Worm (Caenorhabditis elegans) whole organism, late embryonic: ENCODE measurements around the gene hmg-1.1.

ENCODE experiments used
- C08G9.2 ChIP-seq: sonication (generic microtip); optimal IDR thresholded peaks from 2 replicates; lab custom pipeline; 2016; ENCODE audit warnings: mild to moderate bottlenecking, missing genetic modification characterization, moderate library complexity, missing compliant biosample characterization
- C38D4.7 ChIP-seq: fragments of 200-800 bp; sonication (Bioruptor generic); optimal IDR thresholded peaks from 2 replicates; lab custom pipeline; 2018; ENCODE audit warnings: mild to moderate bottlenecking, missing genetic modification characterization, moderate library complexity, missing compliant biosample characterization
- F13H6.1 ChIP-seq: sonication (generic microtip); optimal IDR thresholded peaks from 2 replicates; lab custom pipeline; 2016; ENCODE audit warnings: missing genetic modification characterization, missing compliant biosample characterization
- T23F11.4 ChIP-seq: fragments of 200-800 bp; sonication (Bioruptor generic); optimal IDR thresholded peaks from 2 replicates; lab custom pipeline; 2018; ENCODE audit warnings: mild to moderate bottlenecking, missing genetic modification characterization, missing compliant biosample characterization
- ceh-14 ChIP-seq: sonication (generic microtip); optimal IDR thresholded peaks from 2 replicates; lab custom pipeline; 2016; ENCODE audit warnings: missing genotype, missing genetic modification characterization, missing compliant biosample characterization
- ceh-19 ChIP-seq: fragments of 200-800 bp; sonication (Bioruptor generic); optimal IDR thresholded peaks from 2 replicates; lab custom pipeline; 2018; ENCODE audit warnings: mild to moderate bottlenecking, missing genetic modification characterization, missing compliant biosample characterization
- ceh-2 ChIP-seq: sonication (generic microtip); optimal IDR thresholded peaks from 2 replicates; lab custom pipeline; 2016; ENCODE audit warnings: missing genotype, missing genetic modification characterization, missing compliant biosample characterization
- ceh-24 ChIP-seq: sonication (generic microtip); optimal IDR thresholded peaks from 2 replicates; lab custom pipeline; 2016; ENCODE audit warnings: mild to moderate bottlenecking, missing genetic modification characterization, missing compliant biosample characterization
- ceh-30 ChIP-seq: fragments of 150-350 bp; optimal IDR thresholded peaks from 2 replicates; lab custom pipeline; 2014; ENCODE audit warnings: missing biosample characterization, missing genetic modification characterization
- ceh-31 ChIP-seq: sonication (generic microtip); optimal IDR thresholded peaks from 2 replicates; lab custom pipeline; 2016; ENCODE audit warnings: missing genetic modification characterization, missing compliant biosample characterization
- ceh-34 ChIP-seq: sonication (generic microtip); optimal IDR thresholded peaks from 2 replicates; lab custom pipeline; 2016; ENCODE audit warnings: mild to moderate bottlenecking, missing genetic modification characterization, missing compliant biosample characterization
- ceh-45 ChIP-seq: fragments of 200-800 bp; sonication (Bioruptor generic); IDR thresholded peaks from 2 replicates; pipeline ENCODE4 v1.3.6; 2022; ENCODE audit warnings: missing genetic modification reagents, missing genetic modification characterization, missing compliant biosample characterization
- ceh-6 ChIP-seq: fragments of 200-800 bp; sonication (Bioruptor generic); optimal IDR thresholded peaks from 2 replicates; lab custom pipeline; 2018; ENCODE audit warnings: mild to moderate bottlenecking, missing genetic modification characterization, missing compliant biosample characterization
- ceh-9 ChIP-seq: sonication (generic microtip); optimal IDR thresholded peaks from 2 replicates; lab custom pipeline; 2016; ENCODE audit warnings: mild to moderate bottlenecking, missing genetic modification characterization, inconsistent platforms, missing compliant biosample characterization
- dmd-4 ChIP-seq: sonication (generic microtip); optimal IDR thresholded peaks from 2 replicates; lab custom pipeline; 2016; ENCODE audit warnings: borderline replicate concordance, missing genetic modification characterization, missing compliant biosample characterization
- dve-1 ChIP-seq: sonication (generic microtip); optimal IDR thresholded peaks from 2 replicates; lab custom pipeline; 2017; ENCODE audit warnings: antibody characterized with exemption, mild to moderate bottlenecking, missing genetic modification characterization, missing compliant biosample characterization
- elt-2 ChIP-seq: sonication (generic microtip); optimal IDR thresholded peaks from 2 replicates; lab custom pipeline; 2016; ENCODE audit warnings: missing genetic modification reagents, missing genetic modification characterization, missing compliant biosample characterization
- eyg-1 ChIP-seq: sonication (generic microtip); optimal IDR thresholded peaks from 2 replicates; lab custom pipeline; 2016; ENCODE audit warnings: missing genotype, missing genetic modification characterization, missing compliant biosample characterization
- fax-1 ChIP-seq: sonication (generic microtip); optimal IDR thresholded peaks from 2 replicates; lab custom pipeline; 2016; ENCODE audit warnings: missing genotype, missing genetic modification characterization, missing compliant biosample characterization
- fkh-10 ChIP-seq: fragments of 150-350 bp; optimal IDR thresholded peaks from 2 replicates; lab custom pipeline; 2014; ENCODE audit warnings: missing biosample characterization, missing genetic modification reagents, missing genetic modification characterization
- gmeb-2 ChIP-seq: sonication (generic microtip); optimal IDR thresholded peaks from 2 replicates; lab custom pipeline; 2016; ENCODE audit warnings: missing genetic modification characterization, inconsistent platforms, missing compliant biosample characterization
- hlh-30 ChIP-seq: sonication (generic microtip); optimal IDR thresholded peaks from 2 replicates; lab custom pipeline; 2017; ENCODE audit warnings: antibody characterized with exemption, missing genetic modification characterization, missing compliant biosample characterization; ENCODE audit not compliant: insufficient read depth
- hlh-6 ChIP-seq: sonication (generic microtip); optimal IDR thresholded peaks from 2 replicates; lab custom pipeline; 2016; ENCODE audit warnings: missing genotype, missing genetic modification characterization, missing compliant biosample characterization
- hlh-8 ChIP-seq: sonication (generic microtip); optimal IDR thresholded peaks from 2 replicates; lab custom pipeline; 2016; ENCODE audit warnings: missing genotype, missing genetic modification characterization, missing compliant biosample characterization
- lim-6 ChIP-seq: sonication (generic microtip); optimal IDR thresholded peaks from 2 replicates; lab custom pipeline; 2016; ENCODE audit warnings: missing genetic modification characterization, missing compliant biosample characterization
- lin-11 ChIP-seq: fragments of 200-800 bp; sonication (Bioruptor generic); optimal IDR thresholded peaks from 2 replicates; lab custom pipeline; 2018; ENCODE audit warnings: mild to moderate bottlenecking, missing genetic modification characterization, missing compliant biosample characterization
- madf-2 ChIP-seq: sonication (generic microtip); optimal IDR thresholded peaks from 2 replicates; lab custom pipeline; 2017; ENCODE audit warnings: missing genetic modification characterization, missing compliant biosample characterization
- mec-3 ChIP-seq: sonication (generic microtip); optimal IDR thresholded peaks from 2 replicates; lab custom pipeline; 2016; ENCODE audit warnings: borderline replicate concordance, missing genetic modification characterization, missing compliant biosample characterization
- nfya-1 ChIP-seq: sonication (generic microtip); optimal IDR thresholded peaks from 2 replicates; lab custom pipeline; 2017; ENCODE audit warnings: missing genetic modification characterization, mild to moderate bottlenecking, missing compliant biosample characterization, antibody characterized with exemption, moderate library complexity
- nhr-11 ChIP-seq: fragments of 150-350 bp; optimal IDR thresholded peaks from 2 replicates; lab custom pipeline; 2014; ENCODE audit warnings: missing biosample characterization, missing genetic modification characterization
- nhr-232 ChIP-seq: sonication (generic microtip); optimal IDR thresholded peaks from 2 replicates; lab custom pipeline; 2016; ENCODE audit warnings: missing genetic modification characterization, missing compliant biosample characterization
- npax-4 ChIP-seq: sonication (generic microtip); optimal IDR thresholded peaks from 2 replicates; lab custom pipeline; 2016; ENCODE audit warnings: missing genetic modification characterization, missing compliant biosample characterization
- odd-2 ChIP-seq: sonication (generic microtip); optimal IDR thresholded peaks from 2 replicates; lab custom pipeline; 2017; ENCODE audit warnings: antibody characterized with exemption, mild to moderate bottlenecking, missing genetic modification characterization, missing compliant biosample characterization
- pag-3 ChIP-seq: sonication (generic microtip); optimal IDR thresholded peaks from 2 replicates; lab custom pipeline; 2016; ENCODE audit warnings: missing compliant biosample characterization, missing genetic modification characterization, borderline replicate concordance
- pat-9 ChIP-seq: fragments of 200-800 bp; sonication (Bioruptor generic); optimal IDR thresholded peaks from 2 replicates; lab custom pipeline; 2018; ENCODE audit warnings: mild to moderate bottlenecking, missing genetic modification characterization, moderate library complexity, missing compliant biosample characterization
- pax-1 ChIP-seq: fragments of 150-350 bp; optimal IDR thresholded peaks from 2 replicates; lab custom pipeline; 2014; ENCODE audit warnings: missing biosample characterization, missing genetic modification characterization
- pha-2 ChIP-seq: sonication (generic microtip); optimal IDR thresholded peaks from 2 replicates; lab custom pipeline; 2017; ENCODE audit warnings: mild to moderate bottlenecking, missing genetic modification characterization, missing compliant biosample characterization
- pha-4 ChIP-seq: fragments of 150-350 bp; optimal IDR thresholded peaks from 2 replicates; lab custom pipeline; 2018; ENCODE audit warnings: missing biosample characterization, missing genetic modification reagents, missing genetic modification characterization
- pqm-1 ChIP-seq: sonication (generic microtip); optimal IDR thresholded peaks from 2 replicates; lab custom pipeline; 2016; ENCODE audit warnings: missing genetic modification characterization, missing compliant biosample characterization
- ref-2 ChIP-seq: sonication (generic microtip); optimal IDR thresholded peaks from 2 replicates; lab custom pipeline; 2016; ENCODE audit warnings: missing genetic modification characterization, missing compliant biosample characterization
- rnt-1 ChIP-seq: sonication (generic microtip); optimal IDR thresholded peaks from 2 replicates; lab custom pipeline; 2016; ENCODE audit warnings: missing genetic modification characterization, missing compliant biosample characterization
- sdc-2 ChIP-seq: sonication (generic microtip); optimal IDR thresholded peaks from 2 replicates; lab custom pipeline; 2016; ENCODE audit warnings: missing genotype, missing genetic modification characterization, missing compliant biosample characterization
- sox-2 ChIP-seq: fragments of 200-800 bp; sonication (Bioruptor generic); IDR thresholded peaks from 2 replicates; pipeline ENCODE4 v1.3.6; 2022; ENCODE audit warnings: missing genetic modification reagents, missing genetic modification characterization, missing compliant biosample characterization
- sox-4 ChIP-seq: sonication (generic microtip); optimal IDR thresholded peaks from 2 replicates; lab custom pipeline; 2017; ENCODE audit warnings: mild to moderate bottlenecking, missing genetic modification characterization, inconsistent platforms, missing compliant biosample characterization
- tbx-2 ChIP-seq: sonication (generic microtip); optimal IDR thresholded peaks from 2 replicates; lab custom pipeline; 2016; ENCODE audit warnings: missing genetic modification characterization, missing compliant biosample characterization
- ttx-3 ChIP-seq: sonication (generic microtip); optimal IDR thresholded peaks from 2 replicates; lab custom pipeline; 2016; ENCODE audit warnings: missing genetic modification reagents, missing genetic modification characterization, missing compliant biosample characterization
- unc-42 ChIP-seq: sonication (generic microtip); optimal IDR thresholded peaks from 2 replicates; lab custom pipeline; 2016; ENCODE audit warnings: missing genotype, missing genetic modification characterization, missing compliant biosample characterization
- unc-55 ChIP-seq: sonication (generic microtip); optimal IDR thresholded peaks from 2 replicates; lab custom pipeline; 2017; ENCODE audit warnings: missing biosample characterization, missing genetic modification reagents, missing genetic modification characterization

The hmg-1.1 gene

ce11 chrII:14247748-14248502 lies 2.6 kb upstream of the hmg-1.1 start:
- TF ChIP-seq ceh-19 (peak; percentile 44), ceh-30 (tag; lab: Kevin White, UChicago) (no peak), ref-2 (peak; percentile 86), F13H6.1 (no peak), nfya-1 (tag; lab: Kevin White, UChicago) (peak; percentile 44), C08G9.2 (tag; lab: Kevin White, UChicago) (no peak), fax-1 (tag; lab: Kevin White, UChicago) (no peak), unc-42 (no peak), npax-4 (tag; lab: Kevin White, UChicago) (no peak), nhr-232 (tag; lab: Kevin White, UChicago) (peak; percentile 19), pqm-1 (no peak), mec-3 (no peak), ceh-14 (no peak), nhr-11 (tag; lab: Kevin White, UChicago) (no peak), unc-55 (GFP tag; lab: Kevin White, UChicago) (peak; percentile 6), ceh-45 (0 out of 2 replicates have a peak, but pooled peaks have one; percentile 27), ceh-2 (tag; lab: Kevin White, UChicago) (peak; percentile 16), C38D4.7 (no peak), tbx-2 (tag; lab: Kevin White, UChicago) (peak; percentile 62), pat-9 (tag; lab: Kevin White, UChicago) (no peak), eyg-1 (tag; lab: Kevin White, UChicago) (no peak), ttx-3 (tag; lab: Kevin White, UChicago) (no peak), ceh-9 (no peak), ceh-31 (peak; percentile 36), hlh-30 (tag; lab: Kevin White, UChicago) (peak; percentile 46), sox-2 (peak; percentile 74), lin-11 (no peak), hlh-6 (peak; percentile 63), sdc-2 (tag; lab: Kevin White, UChicago) (peak; percentile 5), ceh-34 (tag; lab: Kevin White, UChicago) (peak; percentile 2), elt-2 (tag; lab: Kevin White, UChicago) (peak; percentile 35), pha-4 (tag; lab: Kevin White, UChicago) (no peak), fkh-10 (no peak), rnt-1 (tag; lab: Kevin White, UChicago) (peak; percentile 10), pha-2 (tag; lab: Kevin White, UChicago) (no peak), madf-2 (tag; lab: Kevin White, UChicago) (peak; percentile 91), hlh-8 (tag; lab: Kevin White, UChicago) (no peak), dve-1 (tag; lab: Kevin White, UChicago) (no peak), gmeb-2 (tag; lab: Kevin White, UChicago) (no peak), dmd-4 (tag; lab: Kevin White, UChicago) (no peak)

ce11 chrII:14249489-14249888 lies 1.0 kb upstream of the hmg-1.1 start:
- TF ChIP-seq unc-42 (peak; percentile 40), hlh-6 (peak; percentile 19), ceh-24 (tag; lab: Kevin White, UChicago) (no peak), T23F11.4 (GFP tag; lab: Kevin White, UChicago) (no peak), lin-11 (peak; percentile 29), odd-2 (tag; lab: Kevin White, UChicago) (no peak), tbx-2 (tag; lab: Kevin White, UChicago) (peak; percentile 67), mec-3 (peak; percentile 52), nfya-1 (tag; lab: Kevin White, UChicago) (peak; percentile 76), hlh-30 (tag; lab: Kevin White, UChicago) (peak; percentile 66), pha-4 (tag; lab: Kevin White, UChicago) (no peak), fkh-10 (peak; percentile 45), hlh-8 (tag; lab: Kevin White, UChicago) (peak; percentile 1), ceh-34 (tag; lab: Kevin White, UChicago) (peak; percentile 49), pag-3 (tag; lab: Kevin White, UChicago) (no peak), pat-9 (tag; lab: Kevin White, UChicago) (no peak), ref-2 (peak; percentile 14), ttx-3 (tag; lab: Kevin White, UChicago) (no peak), ceh-31 (peak; percentile 62), ceh-6 (GFP tag; lab: Kevin White, UChicago) (peak; percentile 8), pax-1 (no peak), lim-6 (tag; lab: Kevin White, UChicago) (no peak), sox-4 (tag; lab: Kevin White, UChicago) (no peak), ceh-19 (peak; percentile 33), nhr-232 (tag; lab: Kevin White, UChicago) (no peak), madf-2 (tag; lab: Kevin White, UChicago) (peak; percentile 99)
